Fruit fly (Drosophila melanogaster): ENCODE data around the gene Reg-2.

The Reg-2 gene

DNA sequence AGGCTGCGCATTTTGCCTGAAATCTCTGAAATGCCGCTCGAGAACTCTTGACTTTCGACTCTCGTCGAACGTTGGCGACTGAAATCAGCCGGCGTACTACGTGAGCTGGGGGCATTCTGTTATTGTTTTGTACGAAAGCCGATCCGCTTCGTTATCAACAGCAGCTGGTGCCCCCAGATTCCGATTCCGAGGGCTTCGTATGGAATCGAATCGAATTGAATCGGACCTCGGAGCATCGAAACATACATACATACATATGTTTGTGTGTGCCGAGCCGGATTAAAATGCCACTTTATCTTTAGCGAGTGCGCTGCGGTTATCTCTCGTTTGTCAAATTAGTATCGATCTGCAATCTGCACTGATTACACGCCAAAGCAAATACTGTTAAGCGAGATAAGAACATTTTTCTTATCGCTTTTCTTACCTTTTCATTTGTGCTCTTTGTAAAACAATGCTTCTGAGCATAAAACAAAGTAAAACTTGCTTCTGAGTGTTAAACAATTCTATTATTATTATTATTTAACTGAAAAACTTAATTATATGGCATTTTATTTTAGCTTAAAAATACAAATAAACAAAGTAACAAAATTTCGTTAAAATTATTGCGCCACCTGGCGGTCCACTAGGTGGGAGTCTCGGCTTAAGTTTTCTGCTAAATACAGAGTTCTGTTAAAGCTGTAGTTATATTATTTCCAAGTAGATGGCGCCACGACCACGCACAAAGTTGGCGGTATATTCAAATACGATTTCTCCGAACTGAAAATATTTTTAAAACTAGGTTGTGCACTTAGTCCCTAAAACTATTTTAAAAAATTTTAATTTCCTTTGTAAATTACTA lies at the start of gene Reg-2:
TSS of gene Reg-2 (minus strand) at position 80 of the 838 bp plus-strand sequence.
- peak; percentile 55 for TF ChIP-seq CG1620 (GFP tag; optimal IDR thresholded peaks at IDR 0.05)
- TF ChIP-seq CG7101 (tag; optimal IDR thresholded peaks at IDR 0.05): peak; percentile 9
- TF ChIP-seq Hr96 (GFP tag; optimal IDR thresholded peaks at IDR 0.05): peak; percentile 13
- TF ChIP-seq CG5204 (GFP tag; optimal IDR thresholded peaks at IDR 0.05): no peak
- TF ChIP-seq Clk (GFP tag; optimal IDR thresholded peaks at IDR 0.05): no peak
- peak; percentile 17 for TF ChIP-seq Mnt (GFP tag; optimal IDR thresholded peaks at IDR 0.05)
- TF ChIP-seq pad (GFP tag; optimal IDR thresholded peaks at IDR 0.05): peak; percentile 27
- peak; percentile 20 for TF ChIP-seq bab1 (GFP tag; optimal IDR thresholded peaks at IDR 0.05)
- TF ChIP-seq cnc (optimal IDR thresholded peaks at IDR 0.05): no peak
- peak; percentile 83 for TF ChIP-seq cic (GFP tag; optimal IDR thresholded peaks at IDR 0.05)
- peak; percentile 9 for TF ChIP-seq toe (GFP tag; optimal IDR thresholded peaks at IDR 0.05)
- TF ChIP-seq ovo (GFP tag; optimal IDR thresholded peaks at IDR 0.05): peak; percentile 8
- no peak for TF ChIP-seq tj (GFP tag; optimal IDR thresholded peaks at IDR 0.05)
- TF ChIP-seq Crg-1 (GFP tag; optimal IDR thresholded peaks at IDR 0.05): peak; percentile 39
- no peak for TF ChIP-seq CG11617 (GFP tag; optimal IDR thresholded peaks at IDR 0.05)
- TF ChIP-seq CG7045 (GFP tag; optimal IDR thresholded peaks at IDR 0.05): peak; percentile 19
- no peak for TF ChIP-seq CG12768 (GFP tag; optimal IDR thresholded peaks at IDR 0.05)
- no peak for TF ChIP-seq kay (GFP tag; ENCODE audit: borderline replicate concordance)
- no peak for TF ChIP-seq CG14711 (tag; optimal IDR thresholded peaks at IDR 0.05)
- TF ChIP-seq CG33017 (tag; optimal IDR thresholded peaks at IDR 0.05): peak; percentile 40

DNA sequence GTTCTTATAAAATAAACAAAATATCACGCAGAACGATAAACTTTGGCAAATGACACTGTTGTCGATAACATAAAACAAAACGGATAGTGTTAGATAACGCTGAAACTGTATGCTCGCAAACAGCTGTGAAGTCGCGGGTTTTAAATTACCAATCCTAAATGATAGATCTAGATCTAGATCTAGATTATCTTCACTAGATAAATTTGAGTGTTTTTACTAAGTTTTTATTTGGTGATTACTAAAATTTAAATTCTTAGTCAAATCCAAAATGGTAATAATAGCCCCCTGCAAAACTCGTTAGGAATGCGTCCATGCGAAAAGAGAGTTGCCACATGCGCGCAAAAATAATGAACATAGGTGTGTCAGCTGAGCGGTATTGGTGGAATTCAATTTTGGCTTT lies 47.6 kb upstream of the Reg-2 start, which contains the start of the genes MED30 and Rev1:
TSS of gene MED30 (minus strand) at position 71 of the 400 bp plus-strand sequence.
TSS of gene Rev1 (plus strand) at position 345 of the 400 bp plus-strand sequence.
- TF ChIP-seq CG11617 (GFP tag; optimal IDR thresholded peaks at IDR 0.05): peak; percentile 91
- peak; percentile 96 for TF ChIP-seq bab1 (GFP tag; optimal IDR thresholded peaks at IDR 0.05)
- TF ChIP-seq CG14711 (tag; optimal IDR thresholded peaks at IDR 0.05): peak; percentile 94
- TF ChIP-seq cic (GFP tag; optimal IDR thresholded peaks at IDR 0.05): peak; percentile 74
- no peak for TF ChIP-seq cnc (optimal IDR thresholded peaks at IDR 0.05)
- TF ChIP-seq toe (GFP tag; optimal IDR thresholded peaks at IDR 0.05): peak; percentile 97
- peak; percentile 96 for TF ChIP-seq CG5204 (GFP tag; optimal IDR thresholded peaks at IDR 0.05)
- peak; percentile 91 for TF ChIP-seq CG33017 (tag; optimal IDR thresholded peaks at IDR 0.05)
- peak; percentile 92 for TF ChIP-seq Mnt (GFP tag; optimal IDR thresholded peaks at IDR 0.05)
- peak; percentile 77 for TF ChIP-seq ovo (GFP tag; optimal IDR thresholded peaks at IDR 0.05)
- peak; percentile 93 for TF ChIP-seq CG12768 (GFP tag; optimal IDR thresholded peaks at IDR 0.05)
- peak; percentile 78 for TF ChIP-seq tj (GFP tag; optimal IDR thresholded peaks at IDR 0.05)
- TF ChIP-seq Hr96 (GFP tag; optimal IDR thresholded peaks at IDR 0.05): peak; percentile 94
- no peak for TF ChIP-seq kay (GFP tag; ENCODE audit: borderline replicate concordance)
- TF ChIP-seq pad (GFP tag; optimal IDR thresholded peaks at IDR 0.05): peak; percentile 82
- TF ChIP-seq Clk (GFP tag; optimal IDR thresholded peaks at IDR 0.05): peak; percentile 89
- TF ChIP-seq CG7101 (tag; optimal IDR thresholded peaks at IDR 0.05): peak; percentile 94
- TF ChIP-seq Crg-1 (GFP tag; optimal IDR thresholded peaks at IDR 0.05): peak; percentile 94
- peak; percentile 92 for TF ChIP-seq CG7045 (GFP tag; optimal IDR thresholded peaks at IDR 0.05)
- peak; percentile 96 for TF ChIP-seq CG1620 (GFP tag; optimal IDR thresholded peaks at IDR 0.05)

DNA sequence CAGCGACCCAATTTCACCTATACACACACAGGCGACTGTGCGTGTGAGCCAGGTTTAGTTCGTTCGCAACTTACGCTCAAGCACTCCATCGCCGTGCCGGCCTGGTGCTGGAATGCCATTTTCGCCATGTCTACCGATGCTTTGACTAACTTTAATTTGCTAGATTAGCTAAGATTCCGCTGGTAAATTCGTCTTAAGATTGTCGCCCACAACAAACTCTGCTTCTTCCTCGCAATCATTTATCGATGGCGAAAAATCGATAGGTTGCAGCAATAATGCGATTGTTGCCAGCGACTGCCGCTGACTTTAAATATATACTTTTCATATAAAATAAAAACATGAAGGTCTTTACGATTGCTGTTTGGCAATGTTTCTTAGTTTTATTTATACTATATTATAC lies 46.3 kb upstream of the Reg-2 start, which contains the start of gene CG3402:
TSS of gene CG3402 (minus strand) at position 245 of the 400 bp plus-strand sequence.
- peak; percentile 3 for TF ChIP-seq Mnt (GFP tag; optimal IDR thresholded peaks at IDR 0.05)
- TF ChIP-seq toe (GFP tag; optimal IDR thresholded peaks at IDR 0.05): no peak
- TF ChIP-seq CG1620 (GFP tag; optimal IDR thresholded peaks at IDR 0.05): no peak
- no peak for TF ChIP-seq CG7045 (GFP tag; optimal IDR thresholded peaks at IDR 0.05)
- TF ChIP-seq bab1 (GFP tag; optimal IDR thresholded peaks at IDR 0.05): peak; percentile 60
- no peak for TF ChIP-seq ovo (GFP tag; optimal IDR thresholded peaks at IDR 0.05)

DNA sequence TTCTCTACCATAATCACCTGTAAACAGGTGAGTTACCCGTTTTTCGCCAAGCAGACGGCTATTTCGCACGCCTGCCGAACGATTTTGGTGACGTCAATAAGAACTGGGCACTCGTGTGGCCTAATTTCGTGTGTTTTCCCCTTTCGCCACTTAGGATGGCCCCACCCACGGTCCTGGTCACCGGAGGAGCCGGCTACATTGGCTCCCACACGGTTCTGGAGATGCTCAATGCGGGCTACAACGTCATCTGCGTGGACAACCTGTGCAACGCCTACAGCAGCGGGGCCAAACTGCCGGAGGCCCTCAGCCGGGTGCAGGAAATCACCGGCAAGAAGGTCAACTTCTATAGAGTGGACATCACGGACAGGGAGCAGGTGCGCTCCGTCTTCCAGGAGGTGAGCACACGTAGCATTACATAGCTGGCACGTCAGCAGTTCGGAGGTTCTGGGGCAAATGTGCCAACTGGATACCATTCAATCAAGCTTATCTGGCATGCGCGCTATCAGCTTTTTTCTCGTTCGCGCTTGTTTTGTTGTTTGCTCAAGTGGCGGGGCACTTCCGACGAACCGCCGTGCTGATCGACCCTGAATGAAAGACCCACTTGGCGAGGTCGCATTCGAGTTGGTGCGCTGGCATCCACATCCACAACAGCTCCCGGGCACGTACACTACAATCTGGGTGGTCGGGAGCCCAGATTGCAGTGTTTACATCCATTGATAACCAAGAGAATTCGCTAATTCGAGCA lies 42.8 kb upstream of the Reg-2 start:
- TF ChIP-seq Hr96 (GFP tag; optimal IDR thresholded peaks at IDR 0.05): no peak
- no peak for TF ChIP-seq bab1 (GFP tag; optimal IDR thresholded peaks at IDR 0.05)
- no peak for TF ChIP-seq kay (GFP tag; ENCODE audit: borderline replicate concordance)
- TF ChIP-seq CG14711 (tag; optimal IDR thresholded peaks at IDR 0.05): no peak
- TF ChIP-seq Crg-1 (GFP tag; optimal IDR thresholded peaks at IDR 0.05): no peak
- TF ChIP-seq tj (GFP tag; optimal IDR thresholded peaks at IDR 0.05): no peak
- TF ChIP-seq ovo (GFP tag; optimal IDR thresholded peaks at IDR 0.05): no peak
- TF ChIP-seq cnc (optimal IDR thresholded peaks at IDR 0.05): no peak
- TF ChIP-seq Clk (GFP tag; optimal IDR thresholded peaks at IDR 0.05): no peak
- no peak for TF ChIP-seq Mnt (GFP tag; optimal IDR thresholded peaks at IDR 0.05)
- TF ChIP-seq CG7101 (tag; optimal IDR thresholded peaks at IDR 0.05): no peak
- TF ChIP-seq pad (GFP tag; optimal IDR thresholded peaks at IDR 0.05): no peak
- TF ChIP-seq cic (GFP tag; optimal IDR thresholded peaks at IDR 0.05): no peak
- no peak for TF ChIP-seq CG1620 (GFP tag; optimal IDR thresholded peaks at IDR 0.05)
- no peak for TF ChIP-seq CG5204 (GFP tag; optimal IDR thresholded peaks at IDR 0.05)
- TF ChIP-seq CG33017 (tag; optimal IDR thresholded peaks at IDR 0.05): no peak
- TF ChIP-seq CG12768 (GFP tag; optimal IDR thresholded peaks at IDR 0.05): no peak
- TF ChIP-seq CG11617 (GFP tag; optimal IDR thresholded peaks at IDR 0.05): no peak
- TF ChIP-seq toe (GFP tag; optimal IDR thresholded peaks at IDR 0.05): no peak
